Worm (Caenorhabditis elegans): ENCODE measurements around the gene mob-2.
A peak's percentile ranks its signal among the peaks of the same experiment; 100 is the strongest.

The mob-2 gene

DNA sequence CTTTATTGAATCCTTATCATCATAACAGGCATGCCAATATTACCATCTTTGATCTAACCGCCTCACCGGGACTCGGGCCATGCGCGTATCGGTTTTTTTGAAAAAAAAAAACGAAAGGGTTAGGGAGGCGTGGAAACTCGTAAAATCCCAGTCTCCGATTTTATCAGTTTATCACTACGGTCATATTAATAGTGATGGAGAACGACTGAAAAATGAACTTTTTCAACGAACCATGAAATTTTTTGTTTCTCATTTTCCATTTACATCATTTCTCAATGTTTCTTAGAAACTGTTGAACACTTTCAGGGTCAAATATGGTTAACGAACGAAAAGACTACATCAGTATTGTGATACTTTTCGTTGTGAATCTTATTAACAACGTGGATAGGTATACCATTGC is 39.9 kb downstream of the mob-2 start, which contains the start of gene spin-3:
Gene spin-3, plus strand, starts transcription at position 301 of the 400 bp plus-strand sequence.
- TF ChIP-seq nhr-2 (tag; optimal IDR thresholded peaks at IDR 0.05) (no peak), sptf-1 (tag; optimal IDR thresholded peaks at IDR 0.05) (no peak), nhr-237 (tag; optimal IDR thresholded peaks at IDR 0.05) (no peak), flh-1 (GFP tag; optimal IDR thresholded peaks at IDR 0.05) (no peak), hlh-1 (tag; optimal IDR thresholded peaks at IDR 0.05) (no peak), mep-1 (tag; optimal IDR thresholded peaks at IDR 0.05) (no peak), lin-13 (tag; optimal IDR thresholded peaks at IDR 0.05) (no peak)

DNA sequence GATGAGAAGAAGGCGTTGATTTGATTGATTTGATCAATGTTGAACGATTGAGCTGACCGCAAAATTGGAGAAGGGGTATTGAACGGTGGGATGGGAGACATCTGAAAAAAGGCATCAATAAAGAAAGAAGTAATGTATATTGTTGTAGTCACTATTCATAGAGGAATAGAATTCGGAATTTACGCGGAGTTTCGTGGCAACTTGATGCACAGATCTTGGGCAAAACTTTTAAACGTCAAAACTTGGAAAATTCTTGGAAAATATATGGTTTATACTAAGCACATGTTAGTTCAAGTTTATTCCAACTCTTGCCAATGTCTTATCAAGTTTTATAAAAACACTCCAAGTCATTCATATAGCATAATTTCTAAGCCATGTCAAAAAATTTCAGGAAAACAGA is 43.5 kb downstream of the mob-2 start, which contains the start of gene F17H10.4:
Gene F17H10.4, minus strand, starts transcription at position 101 of the 400 bp plus-strand sequence.
- TF ChIP-seq unc-120 (tag; optimal IDR thresholded peaks at IDR 0.05; ENCODE audit: poor library complexity, severe bottlenecking), result no peak
- no peak for TF ChIP-seq M03D4.4 (tag; optimal IDR thresholded peaks at IDR 0.05)
- no peak for TF ChIP-seq sptf-1 (tag; optimal IDR thresholded peaks at IDR 0.05)
- no peak for TF ChIP-seq nhr-2 (tag; optimal IDR thresholded peaks at IDR 0.05)
- TF ChIP-seq nhr-237 (tag; optimal IDR thresholded peaks at IDR 0.05), result no peak
- TF ChIP-seq mls-2 (tag; optimal IDR thresholded peaks at IDR 0.05), result no peak
- TF ChIP-seq mab-5 (tag; optimal IDR thresholded peaks at IDR 0.05), result no peak
- TF ChIP-seq blmp-1 (tag; optimal IDR thresholded peaks at IDR 0.05), result no peak
- no peak for TF ChIP-seq lsy-2 (tag; optimal IDR thresholded peaks at IDR 0.05)
- TF ChIP-seq unc-62 (GFP tag; optimal IDR thresholded peaks at IDR 0.05), result no peak
- no peak for TF ChIP-seq cnd-1 (tag; optimal IDR thresholded peaks at IDR 0.05)

ce11 chrX:13122191-13122590 is 47.7 kb downstream of the mob-2 start, which contains the start of gene snx-17:
TSS of gene snx-17 (minus strand) at chrX:13122291.
- no peak for TF ChIP-seq blmp-1 (tag; optimal IDR thresholded peaks at IDR 0.05)
- TF ChIP-seq hlh-1 (tag; optimal IDR thresholded peaks at IDR 0.05), result no peak
- TF ChIP-seq ces-1 (GFP tag; optimal IDR thresholded peaks at IDR 0.05), result peak; percentile 29
- no peak for TF ChIP-seq ceh-83 (GFP tag; optimal IDR thresholded peaks at IDR 0.05)
- no peak for TF ChIP-seq lin-32 (GFP tag; optimal IDR thresholded peaks at IDR 0.05)
- no peak for TF ChIP-seq flh-1 (GFP tag; optimal IDR thresholded peaks at IDR 0.05)
- no peak for TF ChIP-seq lin-13 (tag; optimal IDR thresholded peaks at IDR 0.05)

DNA sequence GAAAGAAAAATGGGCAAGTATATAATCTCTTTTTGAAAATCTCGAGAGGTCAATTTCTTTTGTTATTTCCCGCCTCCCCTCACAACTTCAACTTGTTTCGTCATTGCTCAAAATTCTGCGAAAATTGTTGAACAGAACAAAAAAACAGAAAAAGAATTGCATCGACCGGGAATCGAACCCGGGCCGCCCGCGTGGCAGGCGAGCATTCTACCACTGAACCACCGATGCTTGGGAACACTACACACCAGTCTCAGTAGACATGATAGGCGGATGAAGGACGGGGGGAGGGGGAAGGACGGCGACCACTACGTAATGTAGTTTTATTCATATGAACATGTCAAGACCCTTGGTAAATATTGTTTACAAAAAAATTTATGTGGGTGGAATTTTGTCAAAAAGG is 48.8 kb downstream of the mob-2 start:
- TF ChIP-seq unc-62 (GFP tag; optimal IDR thresholded peaks at IDR 0.05) (peak; percentile 45), sptf-1 (tag; optimal IDR thresholded peaks at IDR 0.05) (peak; percentile 99), ztf-11 (tag; optimal IDR thresholded peaks at IDR 0.05) (peak; percentile 71), nhr-28 (tag; optimal IDR thresholded peaks at IDR 0.05) (no peak), flh-1 (GFP tag; optimal IDR thresholded peaks at IDR 0.05) (peak; percentile 91), nhr-237 (tag; optimal IDR thresholded peaks at IDR 0.05) (peak; percentile 3), elt-3 (tag; optimal IDR thresholded peaks at IDR 0.05) (peak; percentile 9), drap-1 (GFP tag; optimal IDR thresholded peaks at IDR 0.05) (peak; percentile 99), ham-2 (GFP tag; optimal IDR thresholded peaks at IDR 0.05) (peak; percentile 89), mab-5 (tag; optimal IDR thresholded peaks at IDR 0.05) (no peak), bed-3 (GFP tag; optimal IDR thresholded peaks at IDR 0.05) (peak; percentile 89), ces-1 (GFP tag; optimal IDR thresholded peaks at IDR 0.05) (peak; percentile 5), zip-8 (tag; optimal IDR thresholded peaks at IDR 0.05) (no peak), lsy-2 (tag; optimal IDR thresholded peaks at IDR 0.05) (peak; percentile 5), elt-1 (tag; optimal IDR thresholded peaks at IDR 0.05; ENCODE audit: borderline replicate concordance, insufficient read depth) (no peak), lin-32 (GFP tag; optimal IDR thresholded peaks at IDR 0.05) (peak; percentile 93), ceh-43 (GFP tag; optimal IDR thresholded peaks at IDR 0.05) (peak; percentile 92), blmp-1 (tag; optimal IDR thresholded peaks at IDR 0.05) (no peak), nhr-2 (tag; optimal IDR thresholded peaks at IDR 0.05) (no peak), unc-120 (tag; optimal IDR thresholded peaks at IDR 0.05; ENCODE audit: poor library complexity, severe bottlenecking) (peak; percentile 79), cnd-1 (tag; optimal IDR thresholded peaks at IDR 0.05) (peak; percentile 97), lin-13 (tag; optimal IDR thresholded peaks at IDR 0.05) (peak; percentile 85), pha-4 (tag; optimal IDR thresholded peaks at IDR 0.05) (peak; percentile 37), mls-2 (tag; optimal IDR thresholded peaks at IDR 0.05) (peak; percentile 99), ceh-83 (GFP tag; optimal IDR thresholded peaks at IDR 0.05) (peak; percentile 96), M03D4.4 (tag; optimal IDR thresholded peaks at IDR 0.05) (peak; percentile 97), nhr-12 (tag; optimal IDR thresholded peaks at IDR 0.05) (peak; percentile 62), tbx-8 (GFP tag; optimal IDR thresholded peaks at IDR 0.05) (peak; percentile 92), mep-1 (tag; optimal IDR thresholded peaks at IDR 0.05) (peak; percentile 47), hlh-1 (tag; optimal IDR thresholded peaks at IDR 0.05) (peak; percentile 49), sem-2 (GFP tag; optimal IDR thresholded peaks at IDR 0.05) (peak; percentile 94), unc-39 (tag; optimal IDR thresholded peaks at IDR 0.05) (peak; percentile 27), snpc-4 (tag; optimal IDR thresholded peaks at IDR 0.05) (no peak), nhr-76 (tag; optimal IDR thresholded peaks at IDR 0.05) (no peak)

Measured in whole organism, mixed stage, embryonic.